Fruit fly (Drosophila melanogaster) whole organism, embryonic: ENCODE measurements around the gene CG14440.

ENCODE experiments used
- ATbp ChIP-seq: fragments of 200-800 bp; sonication (Bioruptor generic); optimal IDR thresholded peaks from 2 replicates; lab custom pipeline; 2017; ENCODE audit warnings: missing biosample characterization, mild to moderate bottlenecking, missing genetic modification characterization, missing genetic modification reagents
- Aef1 ChIP-seq: fragments of 200-800 bp; sonication (Bioruptor generic); IDR thresholded peaks from 3 replicates; pipeline ENCODE4 v1.3.6; 2022; ENCODE audit warnings: missing biosample characterization, missing genetic modification characterization
- Atf6 ChIP-seq: fragments of 200-800 bp; sonication (Bioruptor generic); IDR thresholded peaks from 2 replicates; pipeline ENCODE4 v1.3.6; 2022; ENCODE audit warnings: missing biosample characterization, missing genetic modification characterization
- CG10209 ChIP-seq: fragments of 200-800 bp; sonication (Bioruptor generic); optimal IDR thresholded peaks from 3 replicates; lab custom pipeline; 2017; ENCODE audit warnings: missing biosample characterization, mild to moderate bottlenecking, missing genetic modification characterization, missing genetic modification reagents
- CG10543 ChIP-seq: fragments of 200-800 bp; sonication (Bioruptor generic); optimal IDR thresholded peaks from 3 replicates; lab custom pipeline; 2017; ENCODE audit warnings: missing biosample characterization, mild to moderate bottlenecking, missing genetic modification characterization, moderate library complexity
- CG11456 ChIP-seq: fragments of 200-800 bp; sonication (Bioruptor generic); IDR thresholded peaks from 3 replicates; pipeline ENCODE4 v1.3.6; 2022; ENCODE audit warnings: missing biosample characterization, missing genetic modification characterization
- CG11560 ChIP-seq: fragments of 200-800 bp; sonication (Bioruptor generic); IDR thresholded peaks from 3 replicates; pipeline ENCODE4 v1.3.6; 2022; ENCODE audit warnings: missing biosample characterization, missing genetic modification characterization
- CG12942 ChIP-seq: fragments of 200-800 bp; sonication (Bioruptor generic); optimal IDR thresholded peaks from 3 replicates; lab custom pipeline; 2016; ENCODE audit warnings: missing biosample characterization, missing genetic modification characterization
- CG13624 ChIP-seq: fragments of 200-800 bp; sonication (Bioruptor generic); optimal IDR thresholded peaks from 2 replicates; lab custom pipeline; 2016; ENCODE audit warnings: missing biosample characterization, missing genetic modification characterization
- CG17361 ChIP-seq: fragments of 200-800 bp; sonication (Bioruptor generic); IDR thresholded peaks from 3 replicates; pipeline ENCODE4 v1.3.6; 2022; ENCODE audit warnings: missing biosample characterization, missing genetic modification characterization
- CG17385 ChIP-seq: fragments of 200-800 bp; sonication (Bioruptor generic); optimal IDR thresholded peaks from 3 replicates; lab custom pipeline; 2018; ENCODE audit warnings: missing biosample characterization, mild to moderate bottlenecking, missing genetic modification characterization
- CG30020 ChIP-seq: fragments of 200-800 bp; optimal IDR thresholded peaks from 2 replicates; lab custom pipeline; 2019; ENCODE audit warnings: missing biosample characterization, mild to moderate bottlenecking, missing genetic modification characterization, moderate library complexity
- CG42726 ChIP-seq: fragments of 200-800 bp; sonication (Bioruptor generic); IDR thresholded peaks from 2 replicates; pipeline ENCODE4 v1.3.6; 2022; ENCODE audit warnings: missing biosample characterization, missing genetic modification characterization; ENCODE audit not compliant: partially characterized antibody
- CG6765 ChIP-seq: fragments of 200-800 bp; sonication (Bioruptor generic); optimal IDR thresholded peaks from 3 replicates; lab custom pipeline; 2017; ENCODE audit warnings: missing biosample characterization, mild to moderate bottlenecking, missing genetic modification characterization
- CG7556 ChIP-seq: fragments of 200-800 bp; sonication (Bioruptor generic); optimal IDR thresholded peaks from 2 replicates; lab custom pipeline; 2017; ENCODE audit warnings: missing biosample characterization, mild to moderate bottlenecking, missing genetic modification characterization
- CG7745 ChIP-seq: fragments of 200-800 bp; sonication (Bioruptor generic); optimal IDR thresholded peaks from 2 replicates; lab custom pipeline; 2018; ENCODE audit warnings: missing biosample characterization, mild to moderate bottlenecking, missing genetic modification characterization, moderate library complexity
- CG8290 ChIP-seq, 3 experiments: fragments of 200-800 bp; sonication (Bioruptor generic); optimal IDR thresholded peaks; 2 replicates each; lab custom pipeline; 2016 to 2019; ENCODE audit warnings: missing biosample characterization in 3 of 3, missing genetic modification characterization in 3 of 3, mild to moderate bottlenecking in 2 of 3, moderate library complexity in 1 of 3
- CG8478 ChIP-seq: fragments of >200 bp; optimal IDR thresholded peaks from 2 replicates; lab custom pipeline; 2018
- CG9727 ChIP-seq: fragments of 200-800 bp; sonication (Bioruptor generic); optimal IDR thresholded peaks from 3 replicates; lab custom pipeline; 2017; ENCODE audit warnings: missing biosample characterization, mild to moderate bottlenecking, missing genetic modification characterization
- CG9817 ChIP-seq: fragments of 200-800 bp; sonication (Bioruptor generic); optimal IDR thresholded peaks from 2 replicates; lab custom pipeline; 2018; ENCODE audit warnings: missing biosample characterization, mild to moderate bottlenecking, missing genetic modification characterization, moderate library complexity
- CrebB ChIP-seq: fragments of 200-800 bp; sonication (Bioruptor generic); optimal IDR thresholded peaks from 3 replicates; lab custom pipeline; 2018; ENCODE audit warnings: missing biosample characterization, mild to moderate bottlenecking, missing genetic modification characterization
- Dbx ChIP-seq: fragments of 200-800 bp; sonication (Bioruptor generic); IDR thresholded peaks from 3 replicates; pipeline ENCODE4 v1.3.6; 2022; ENCODE audit warnings: missing biosample characterization, missing genetic modification characterization
- Dip3 ChIP-seq: fragments of 200-800 bp; sonication (Bioruptor generic); optimal IDR thresholded peaks from 3 replicates; lab custom pipeline; 2016; ENCODE audit warnings: missing biosample characterization, missing genetic modification characterization
- Eip74EF ChIP-seq, 2 experiments: fragments of 200-800 bp in 1 of 2; fragments of >200 bp in 1 of 2; sonication (Bioruptor generic) in 1 of 2; optimal IDR thresholded peaks; 2 replicates each; lab custom pipeline; 2017 to 2019; ENCODE audit warnings: missing biosample characterization in 2 of 2, missing genetic modification characterization in 2 of 2, mild to moderate bottlenecking in 1 of 2, moderate library complexity in 1 of 2
- Elba2 ChIP-seq: fragments of 200-800 bp; sonication (Bioruptor generic); optimal IDR thresholded peaks from 3 replicates; lab custom pipeline; 2016; ENCODE audit warnings: missing biosample characterization, missing genetic modification characterization
- Hr78 ChIP-seq, 2 experiments: fragments of 200-800 bp in 1 of 2; fragments of >200 bp in 1 of 2; sonication (Bioruptor generic) in 1 of 2; optimal IDR thresholded peaks; 2 replicates each; lab custom pipeline; 2017 to 2019; ENCODE audit warnings: missing biosample characterization in 2 of 2, missing genetic modification characterization in 2 of 2, mild to moderate bottlenecking in 1 of 2, moderate library complexity in 1 of 2
- Kr ChIP-seq: fragments of 200-800 bp; sonication (Bioruptor generic); optimal IDR thresholded peaks from 2 replicates; lab custom pipeline; 2017; ENCODE audit warnings: missing biosample characterization, mild to moderate bottlenecking, missing genetic modification characterization
- MBD-R2 ChIP-seq: fragments of 200-800 bp; sonication (Bioruptor generic); IDR thresholded peaks from 2 replicates; pipeline ENCODE4 v1.3.6; 2022; ENCODE audit warnings: missing biosample characterization, missing genetic modification characterization
- MESR4 ChIP-seq: fragments of 200-800 bp; sonication (Bioruptor generic); optimal IDR thresholded peaks from 2 replicates; lab custom pipeline; 2018; ENCODE audit warnings: missing biosample characterization, mild to moderate bottlenecking, missing genetic modification characterization, moderate library complexity
- Nf-YA ChIP-seq: fragments of 200-800 bp; sonication (Bioruptor generic); IDR thresholded peaks from 2 replicates; pipeline ENCODE4 v1.3.6; 2022; ENCODE audit warnings: missing biosample characterization, missing genetic modification characterization
- Sry-β ChIP-seq: fragments of 200-800 bp; sonication (Bioruptor generic); optimal IDR thresholded peaks from 2 replicates; lab custom pipeline; 2018; ENCODE audit warnings: missing biosample characterization, mild to moderate bottlenecking, missing genetic modification characterization, moderate library complexity
- Trl ChIP-seq, 3 experiments: fragments of >200 bp in 2 of 3; fragments of 200-800 bp in 1 of 3; sonication (Bioruptor generic) in 1 of 3; optimal IDR thresholded peaks; 2 replicates in 1 of 3; 3 replicates in 2 of 3; lab custom pipeline; 2016 to 2017; ENCODE audit warnings: missing biosample characterization in 1 of 3, missing genetic modification characterization in 1 of 3
- chif ChIP-seq, 2 experiments: fragments of 200-800 bp; sonication (Bioruptor generic); optimal IDR thresholded peaks; 3 replicates each; lab custom pipeline; 2016; ENCODE audit warnings: missing biosample characterization in 2 of 2, missing genetic modification characterization in 2 of 2
- crol ChIP-seq: fragments of 200-800 bp; sonication (Bioruptor generic); IDR thresholded peaks from 2 replicates; pipeline ENCODE4 v1.3.6; 2022; ENCODE audit warnings: missing biosample characterization, missing genetic modification characterization
- fd102C ChIP-seq: fragments of 200-800 bp; sonication (Bioruptor generic); optimal IDR thresholded peaks from 2 replicates; lab custom pipeline; 2018; ENCODE audit warnings: missing biosample characterization, mild to moderate bottlenecking, missing genetic modification characterization, moderate library complexity
- ind ChIP-seq: fragments of 200-800 bp; sonication (Bioruptor generic); optimal IDR thresholded peaks from 3 replicates; lab custom pipeline; 2016; ENCODE audit warnings: missing biosample characterization, missing genetic modification characterization
- jing ChIP-seq: fragments of 200-800 bp; sonication (Bioruptor generic); optimal IDR thresholded peaks from 2 replicates; lab custom pipeline; 2018; ENCODE audit warnings: missing biosample characterization, mild to moderate bottlenecking, missing genetic modification characterization
- onecut ChIP-seq: fragments of 200-800 bp; sonication (Bioruptor generic); IDR thresholded peaks from 2 replicates; pipeline ENCODE4 v1.3.6; 2022; ENCODE audit warnings: missing biosample characterization, missing genetic modification characterization
- pnt ChIP-seq: fragments of 200-800 bp; sonication (Bioruptor generic); optimal IDR thresholded peaks from 3 replicates; lab custom pipeline; 2016; ENCODE audit warnings: missing biosample characterization, missing genetic modification characterization

CG14440 gene

DNA sequence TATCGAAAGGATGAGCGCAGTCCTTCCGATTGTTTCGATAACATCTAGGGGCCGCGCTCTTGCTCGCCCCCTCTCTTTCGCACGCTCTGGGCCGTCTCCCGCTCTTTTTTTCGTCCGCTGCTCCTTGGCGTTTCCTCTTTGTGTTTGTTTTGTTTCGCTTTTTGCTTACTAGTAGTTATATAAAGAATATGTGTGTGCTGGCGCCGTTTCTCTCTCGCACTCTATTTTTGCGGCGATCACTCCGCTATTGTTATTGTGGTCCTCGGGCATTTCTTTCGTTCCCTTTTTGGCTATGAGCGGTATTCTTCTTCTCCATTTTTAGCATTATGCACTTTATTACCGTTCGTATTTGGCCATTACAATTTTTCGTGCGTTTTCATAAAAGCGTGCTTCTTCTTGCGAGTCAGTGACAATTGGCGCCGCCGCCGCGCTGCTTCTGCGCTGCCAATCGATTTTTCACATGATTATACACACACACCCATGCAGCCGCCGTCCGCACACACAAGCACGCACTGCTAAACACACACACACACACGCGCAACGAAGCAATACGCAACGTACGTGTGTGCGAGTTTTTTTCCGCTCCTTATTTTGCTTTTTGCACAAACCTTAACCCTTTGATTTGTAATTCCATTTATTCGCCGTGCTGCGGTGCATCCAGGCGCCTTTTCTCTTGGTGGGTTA is 4.1 kb downstream of the CG14440 start (continued):
- TF ChIP-seq CG13624 (GFP tag; lab: Kevin White, UChicago): peak; percentile 5
- no peak for TF ChIP-seq ATbp (GFP tag; lab: Kevin White, UChicago)
- TF ChIP-seq CG8290 (GFP tag; optimal IDR thresholded peaks at IDR 0.05; lab: Kevin White, UChicago): no peak
- TF ChIP-seq CG8290 (tag; optimal IDR thresholded peaks at IDR 0.05; lab: Kevin White, UChicago): no peak
- no peak for TF ChIP-seq CG6765
- no peak for TF ChIP-seq CG12942 (GFP tag; lab: Kevin White, UChicago)
- peak; percentile 95 for TF ChIP-seq CG17385 (GFP tag; lab: Kevin White, UChicago)
- peak; percentile 42 for TF ChIP-seq Kr (GFP tag; lab: Kevin White, UChicago)
- no peak for TF ChIP-seq Dbx
- TF ChIP-seq ind (GFP tag; lab: Kevin White, UChicago): no peak
- TF ChIP-seq CG42726 (GFP tag; lab: Robert Waterston, UW): no peak
- TF ChIP-seq jing (GFP tag; lab: Kevin White, UChicago): no peak
- peak; percentile 84 for TF ChIP-seq CG8478
- TF ChIP-seq CG10543 (GFP tag; lab: Kevin White, UChicago): peak; percentile 58
- TF ChIP-seq Hr78 (GFP tag; optimal IDR thresholded peaks at IDR 0.05; lab: Kevin White, UChicago): no peak
- no peak for TF ChIP-seq CG11456
- TF ChIP-seq CG7745 (tag; lab: Kevin White, UChicago): no peak
- TF ChIP-seq fd102C (GFP tag; lab: Kevin White, UChicago): no peak
- TF ChIP-seq CG9817 (tag; lab: Kevin White, UChicago): no peak
- TF ChIP-seq onecut: peak; percentile 100
- peak; percentile 42 for TF ChIP-seq CrebB (tag; lab: Kevin White, UChicago)
- no peak for TF ChIP-seq Atf6 (GFP tag; lab: Robert Waterston, UW)
- no peak for TF ChIP-seq Nf-YA (GFP tag; lab: Robert Waterston, UW)
- no peak for TF ChIP-seq CG17361 (GFP tag; lab: Robert Waterston, UW)
- no peak for TF ChIP-seq CG9727 (GFP tag; lab: Kevin White, UChicago)
- no peak for TF ChIP-seq Eip74EF (GFP tag; optimal IDR thresholded peaks at IDR 0.05; lab: Kevin White, UChicago)
- TF ChIP-seq Sry-β: no peak
- TF ChIP-seq chif (GFP tag; optimal IDR thresholded peaks at IDR 0.05; lab: Kevin White, UChicago): no peak
- TF ChIP-seq MBD-R2: peak; percentile 49; the same call in 1 of the 2 replicates
- TF ChIP-seq Trl (optimal IDR thresholded peaks at IDR 0.05; lab: Kevin White, UChicago): peak in 1 of 2 experiments; percentile 50
- no peak for TF ChIP-seq Trl (GFP tag; optimal IDR thresholded peaks at IDR 0.05; lab: Kevin White, UChicago)
- no peak for TF ChIP-seq crol
- TF ChIP-seq Dip3: no peak
- TF ChIP-seq CG10209 (GFP tag; lab: Kevin White, UChicago): no peak
- peak; percentile 65 for TF ChIP-seq MESR4
- no peak for TF ChIP-seq pnt (GFP tag; lab: Kevin White, UChicago)
- peak; percentile 37 for TF ChIP-seq Elba2
- TF ChIP-seq Aef1 (GFP tag; lab: Robert Waterston, UW): no peak
- TF ChIP-seq CG7556 (GFP tag; lab: Kevin White, UChicago): no peak
- no peak for TF ChIP-seq CG30020 (tag; lab: Kevin White, UChicago)
- no peak for TF ChIP-seq CG11560 (tag; lab: Robert Waterston, UW)
